Fruit fly (Drosophila melanogaster) whole organism, embryonic: ENCODE results near the gene CG13359.

Experiments used
- Bdp1 ChIP-seq: fragments of 200-800 bp; sonication (Bioruptor generic); optimal IDR thresholded peaks from 3 replicates; lab custom pipeline; 2016; ENCODE audit warnings: missing biosample characterization, missing genetic modification characterization
- CG11695 ChIP-seq: fragments of 200-800 bp; sonication (Bioruptor generic); IDR thresholded peaks from 3 replicates; pipeline ENCODE4 v1.3.6; 2022; ENCODE audit warnings: missing biosample characterization, missing genetic modification characterization
- CG12769 ChIP-seq: fragments of 200-800 bp; sonication (Bioruptor generic); optimal IDR thresholded peaks from 2 replicates; lab custom pipeline; 2019; ENCODE audit warnings: missing biosample characterization, mild to moderate bottlenecking, missing genetic modification characterization, moderate library complexity
- CG13894 ChIP-seq: fragments of 200-800 bp; sonication (Bioruptor generic); optimal IDR thresholded peaks from 3 replicates; lab custom pipeline; 2018; ENCODE audit warnings: missing biosample characterization, mild to moderate bottlenecking, missing genetic modification characterization, moderate library complexity
- CG14710 ChIP-seq: fragments of 200-800 bp; sonication (Bioruptor generic); optimal IDR thresholded peaks from 3 replicates; lab custom pipeline; 2019; ENCODE audit warnings: missing biosample characterization, mild to moderate bottlenecking, missing genetic modification characterization, moderate library complexity
- CG16813 ChIP-seq: fragments of 200-800 bp; sonication (Bioruptor generic); IDR thresholded peaks from 3 replicates; pipeline ENCODE4 v1.3.6; 2022; ENCODE audit warnings: missing biosample characterization, missing genetic modification characterization; ENCODE audit not compliant: partially characterized antibody
- CG17359 ChIP-seq: fragments of 200-800 bp; sonication (Bioruptor generic); optimal IDR thresholded peaks from 3 replicates; lab custom pipeline; 2018; ENCODE audit warnings: missing biosample characterization, mild to moderate bottlenecking, missing genetic modification characterization, moderate library complexity
- CG18262 ChIP-seq: fragments of 200-800 bp; optimal IDR thresholded peaks from 3 replicates; lab custom pipeline; 2019; ENCODE audit warnings: missing biosample characterization, mild to moderate bottlenecking, missing genetic modification characterization, moderate library complexity
- CG18476 ChIP-seq: fragments of 200-800 bp; sonication (Bioruptor generic); optimal IDR thresholded peaks from 2 replicates; lab custom pipeline; 2016; ENCODE audit warnings: missing biosample characterization, mild to moderate bottlenecking, missing genetic modification characterization
- CG18599 ChIP-seq: fragments of 200-800 bp; sonication (Bioruptor generic); optimal IDR thresholded peaks from 3 replicates; lab custom pipeline; 2017; ENCODE audit warnings: missing biosample characterization, missing genetic modification characterization, mild to moderate bottlenecking, moderate library complexity, missing genetic modification reagents
- CG2116 ChIP-seq: fragments of 200-800 bp; sonication (Bioruptor generic); optimal IDR thresholded peaks from 3 replicates; lab custom pipeline; 2018; ENCODE audit warnings: missing biosample characterization, mild to moderate bottlenecking, missing genetic modification characterization
- CG34224 ChIP-seq: fragments of 200-800 bp; sonication (Bioruptor generic); IDR thresholded peaks from 3 replicates; pipeline ENCODE4 v1.3.6; 2022; ENCODE audit warnings: missing biosample characterization, missing genetic modification characterization; ENCODE audit not compliant: partially characterized antibody
- CG42726 ChIP-seq: fragments of 200-800 bp; sonication (Bioruptor generic); IDR thresholded peaks from 2 replicates; pipeline ENCODE4 v1.3.6; 2022; ENCODE audit warnings: missing biosample characterization, missing genetic modification characterization; ENCODE audit not compliant: partially characterized antibody
- CG4282 ChIP-seq: fragments of 200-800 bp; sonication (Bioruptor generic); optimal IDR thresholded peaks from 2 replicates; lab custom pipeline; 2016; ENCODE audit warnings: missing biosample characterization, missing genetic modification characterization
- CG6765 ChIP-seq: fragments of 200-800 bp; sonication (Bioruptor generic); optimal IDR thresholded peaks from 3 replicates; lab custom pipeline; 2017; ENCODE audit warnings: missing biosample characterization, mild to moderate bottlenecking, missing genetic modification characterization
- CG6813 ChIP-seq: fragments of 200-800 bp; sonication (Bioruptor generic); optimal IDR thresholded peaks from 2 replicates; lab custom pipeline; 2017; ENCODE audit warnings: missing biosample characterization, missing genetic modification characterization, mild to moderate bottlenecking, moderate library complexity, missing genetic modification reagents
- CG8388 ChIP-seq: fragments of 200-800 bp; sonication (Bioruptor generic); optimal IDR thresholded peaks from 2 replicates; lab custom pipeline; 2019; ENCODE audit warnings: missing biosample characterization, mild to moderate bottlenecking, missing genetic modification characterization, moderate library complexity
- CG9797 ChIP-seq: fragments of 200-800 bp; sonication (Bioruptor generic); optimal IDR thresholded peaks from 3 replicates; lab custom pipeline; 2018; ENCODE audit warnings: missing biosample characterization, mild to moderate bottlenecking, missing genetic modification characterization
- D ChIP-seq, 2 experiments: fragments of 200-800 bp in 1 of 2; fragments of >200 bp in 1 of 2; sonication (Bioruptor generic) in 1 of 2; optimal IDR thresholded peaks; 2 replicates in 1 of 2; 3 replicates in 1 of 2; lab custom pipeline; 2017; ENCODE audit warnings: mild to moderate bottlenecking in 1 of 2, missing biosample characterization in 1 of 2, missing genetic modification characterization in 1 of 2, missing genetic modification reagents in 1 of 2
- Dp ChIP-seq: fragments of 200-800 bp; sonication (Bioruptor generic); optimal IDR thresholded peaks from 2 replicates; lab custom pipeline; 2018; ENCODE audit warnings: missing biosample characterization, mild to moderate bottlenecking, missing genetic modification characterization, moderate library complexity
- Dref ChIP-seq: fragments of 200-800 bp; sonication (Bioruptor generic); IDR thresholded peaks from 2 replicates; pipeline ENCODE4 v1.3.6; 2022; ENCODE audit warnings: missing biosample characterization, missing genetic modification characterization
- HLH3B ChIP-seq: fragments of 200-800 bp; sonication (Bioruptor generic); IDR thresholded peaks from 2 replicates; pipeline ENCODE4 v1.3.6; 2022; ENCODE audit warnings: missing biosample characterization, missing genetic modification characterization
- HLHmδ ChIP-seq: fragments of 200-800 bp; sonication (Bioruptor generic); optimal IDR thresholded peaks from 2 replicates; lab custom pipeline; 2018; ENCODE audit warnings: missing biosample characterization, mild to moderate bottlenecking, missing genetic modification characterization, moderate library complexity
- Hr78 ChIP-seq, 2 experiments: fragments of 200-800 bp in 1 of 2; fragments of >200 bp in 1 of 2; sonication (Bioruptor generic) in 1 of 2; optimal IDR thresholded peaks; 2 replicates each; lab custom pipeline; 2017 to 2019; ENCODE audit warnings: missing biosample characterization in 2 of 2, missing genetic modification characterization in 2 of 2, mild to moderate bottlenecking in 1 of 2, moderate library complexity in 1 of 2
- MBD-R2 ChIP-seq: fragments of 200-800 bp; sonication (Bioruptor generic); IDR thresholded peaks from 2 replicates; pipeline ENCODE4 v1.3.6; 2022; ENCODE audit warnings: missing biosample characterization, missing genetic modification characterization
- Mad ChIP-seq: fragments of 200-800 bp; sonication (Bioruptor generic); optimal IDR thresholded peaks from 2 replicates; lab custom pipeline; 2016; ENCODE audit warnings: missing biosample characterization, missing genetic modification characterization
- Oaz ChIP-seq: fragments of 200-800 bp; sonication (Bioruptor generic); IDR thresholded peaks from 2 replicates; pipeline ENCODE4 v1.3.6; 2022; ENCODE audit warnings: missing biosample characterization, missing genetic modification characterization
- Scr ChIP-seq: fragments of 200-800 bp; sonication (Bioruptor generic); IDR thresholded peaks from 2 replicates; pipeline ENCODE4 v1.3.6; 2022; ENCODE audit warnings: missing biosample characterization, missing genetic modification characterization; ENCODE audit not compliant: partially characterized antibody
- TFAM ChIP-seq: fragments of 200-800 bp; sonication (Bioruptor generic); optimal IDR thresholded peaks from 2 replicates; lab custom pipeline; 2017; ENCODE audit warnings: missing biosample characterization, missing genetic modification characterization, inconsistent platforms
- Usf ChIP-seq: fragments of 200-800 bp; sonication (Bioruptor generic); optimal IDR thresholded peaks from 2 replicates; lab custom pipeline; 2017; ENCODE audit warnings: missing genotype, missing biosample characterization, missing genetic modification characterization
- amos ChIP-seq: fragments of 200-800 bp; sonication (Bioruptor generic); IDR thresholded peaks from 2 replicates; pipeline ENCODE4 v1.3.6; 2022; ENCODE audit warnings: missing biosample characterization, missing genetic modification characterization; ENCODE audit not compliant: partially characterized antibody
- az2 ChIP-seq: fragments of 200-800 bp; sonication (Bioruptor generic); optimal IDR thresholded peaks from 3 replicates; lab custom pipeline; 2016; ENCODE audit warnings: missing biosample characterization, missing genetic modification characterization
- bcd ChIP-seq: fragments of 200-800 bp; sonication (Bioruptor generic); optimal IDR thresholded peaks from 2 replicates; lab custom pipeline; 2017; ENCODE audit warnings: missing biosample characterization, mild to moderate bottlenecking, missing genetic modification characterization
- bigmax ChIP-seq: fragments of 200-800 bp; sonication (Bioruptor generic); optimal IDR thresholded peaks from 2 replicates; lab custom pipeline; 2018; ENCODE audit warnings: missing biosample characterization, mild to moderate bottlenecking, missing genetic modification characterization
- en ChIP-seq: fragments of 200-800 bp; sonication (Bioruptor generic); optimal IDR thresholded peaks from 2 replicates; lab custom pipeline; 2016; ENCODE audit warnings: missing biosample characterization, missing genetic modification characterization
- eve ChIP-seq, 2 experiments: fragments of >200 bp; optimal IDR thresholded peaks; 2 replicates each; lab custom pipeline; 2017; ENCODE audit warnings: missing biosample characterization in 2 of 2, missing genetic modification characterization in 2 of 2
- gfzf ChIP-seq: fragments of 200-800 bp; sonication (Bioruptor generic); optimal IDR thresholded peaks from 2 replicates; lab custom pipeline; 2016; ENCODE audit warnings: missing biosample characterization, mild to moderate bottlenecking, missing genetic modification characterization, moderate library complexity
- gsb-n ChIP-seq: fragments of 200-800 bp; sonication (Bioruptor generic); optimal IDR thresholded peaks from 3 replicates; lab custom pipeline; 2018; ENCODE audit warnings: missing biosample characterization, mild to moderate bottlenecking, missing genetic modification characterization
- gt ChIP-seq: fragments of 200-800 bp; sonication (Bioruptor generic); IDR thresholded peaks from 2 replicates; pipeline ENCODE4 v1.3.6; 2022; ENCODE audit warnings: missing biosample characterization, missing genetic modification characterization
- kni ChIP-seq: fragments of 200-800 bp; sonication (Bioruptor generic); optimal IDR thresholded peaks from 3 replicates; lab custom pipeline; 2017; ENCODE audit warnings: mild to moderate bottlenecking, missing biosample characterization, missing genetic modification reagents, missing genetic modification characterization
- knrl ChIP-seq: fragments of 200-800 bp; sonication (Bioruptor generic); IDR thresholded peaks from 3 replicates; pipeline ENCODE4 v1.3.6; 2022; ENCODE audit warnings: missing biosample characterization, missing genetic modification characterization; ENCODE audit not compliant: partially characterized antibody
- mam ChIP-seq: fragments of 200-800 bp; sonication (Bioruptor generic); optimal IDR thresholded peaks from 3 replicates; lab custom pipeline; 2016; ENCODE audit warnings: missing biosample characterization, missing genetic modification characterization
- mld ChIP-seq: fragments of 200-800 bp; sonication (Bioruptor generic); IDR thresholded peaks from 3 replicates; pipeline ENCODE4 v1.3.6; 2022; ENCODE audit warnings: missing biosample characterization, missing genetic modification characterization; ENCODE audit not compliant: partially characterized antibody
- odd ChIP-seq: fragments of 200-800 bp; sonication (Bioruptor generic); optimal IDR thresholded peaks from 2 replicates; lab custom pipeline; 2017; ENCODE audit warnings: missing biosample characterization, mild to moderate bottlenecking, missing genetic modification characterization
- pho ChIP-seq: fragments of 200-800 bp; sonication (Bioruptor generic); optimal IDR thresholded peaks from 2 replicates; lab custom pipeline; 2016; ENCODE audit warnings: missing biosample characterization, missing genetic modification characterization
- pros ChIP-seq: fragments of 200-800 bp; sonication (Bioruptor generic); optimal IDR thresholded peaks from 3 replicates; lab custom pipeline; 2019; ENCODE audit warnings: missing biosample characterization, mild to moderate bottlenecking, missing genetic modification characterization, moderate library complexity
- unc-4 ChIP-seq: fragments of 200-800 bp; sonication (Bioruptor generic); IDR thresholded peaks from 2 replicates; pipeline ENCODE4 v1.3.6; 2022; ENCODE audit warnings: missing biosample characterization, missing genetic modification characterization; ENCODE audit not compliant: partially characterized antibody
- zen2 ChIP-seq: fragments of 200-800 bp; sonication (Bioruptor generic); IDR thresholded peaks from 3 replicates; pipeline ENCODE4 v1.3.6; 2022; ENCODE audit warnings: missing biosample characterization, missing genetic modification characterization; ENCODE audit not compliant: partially characterized antibody

Gene CG13359

dm6 chrX:784456-784855 lies 18.8 kb downstream of the CG13359 start, which contains the start of gene tw:
Gene tw (plus strand): TSS chrX:784746.
- TF ChIP-seq HLHmδ (GFP tag; lab: Kevin White, UChicago) (no peak), CG6765 (GFP tag; lab: Kevin White, UChicago) (no peak), D (optimal IDR thresholded peaks at IDR 0.05; lab: Kevin White, UChicago) (no peak), D (GFP tag; optimal IDR thresholded peaks at IDR 0.05; lab: Kevin White, UChicago) (no peak), CG9797 (GFP tag; lab: Kevin White, UChicago) (no peak), CG17359 (tag; lab: Kevin White, UChicago) (no peak), mam (no peak), Usf (no peak), CG2116 (GFP tag; lab: Kevin White, UChicago) (peak; percentile 88), bcd (GFP tag; lab: Kevin White, UChicago) (no peak), HLH3B (GFP tag; lab: Robert Waterston, UW) (no peak), eve (GFP tag; optimal IDR thresholded peaks at IDR 0.05; lab: Kevin White, UChicago) (no peak), CG12769 (tag; lab: Kevin White, UChicago) (peak; percentile 79), gsb-n (tag; lab: Kevin White, UChicago) (no peak), Scr (peak; percentile 50; the same call in 1 of the 2 replicates), mld (GFP tag; lab: Robert Waterston, UW) (0 out of 3 replicates have a peak, but pooled peaks have one; percentile 49), Dref (GFP tag; lab: Robert Waterston, UW) (peak; percentile 61), kni (GFP tag; lab: Kevin White, UChicago) (peak; percentile 10), az2 (GFP tag; lab: Kevin White, UChicago) (no peak), CG16813 (GFP tag; lab: Robert Waterston, UW) (0 out of 3 replicates have a peak, but pooled peaks have one; percentile 43), pho (GFP tag; lab: Kevin White, UChicago) (no peak), CG8388 (GFP tag; lab: Kevin White, UChicago) (no peak), CG14710 (peak; percentile 1), MBD-R2 (peak; percentile 31; the same call in 1 of the 2 replicates), CG42726 (GFP tag; lab: Robert Waterston, UW) (0 out of 2 replicates have a peak, but pooled peaks have one; percentile 13), Oaz (GFP tag; lab: Robert Waterston, UW) (no peak), Dp (GFP tag; lab: Kevin White, UChicago) (no peak), Mad (GFP tag; lab: Kevin White, UChicago) (no peak), CG18262 (tag; lab: Kevin White, UChicago) (no peak), en (no peak), CG4282 (GFP tag; lab: Kevin White, UChicago) (no peak), CG18476 (no peak), pros (no peak), CG34224 (GFP tag; lab: Robert Waterston, UW) (peak; percentile 27; the same call in 1 of the 3 replicates), knrl (GFP tag; lab: Robert Waterston, UW) (peak; percentile 40; the same call in 2 of the 3 replicates), unc-4 (GFP tag; lab: Robert Waterston, UW) (peak; percentile 52), Hr78 (GFP tag; optimal IDR thresholded peaks at IDR 0.05; lab: Kevin White, UChicago) (no peak), gfzf (GFP tag; lab: Kevin White, UChicago) (peak; percentile 4), CG6813 (GFP tag; lab: Kevin White, UChicago) (no peak), TFAM (no peak), CG11695 (GFP tag; lab: Robert Waterston, UW) (no peak), Bdp1 (GFP tag; lab: Kevin White, UChicago) (no peak), bigmax (GFP tag; lab: Kevin White, UChicago) (no peak), CG18599 (GFP tag; lab: Kevin White, UChicago) (no peak), odd (GFP tag; lab: Kevin White, UChicago) (no peak), amos (GFP tag; lab: Robert Waterston, UW) (peak; percentile 57), gt (GFP tag; lab: Robert Waterston, UW) (no peak), zen2 (GFP tag; lab: Robert Waterston, UW) (peak; percentile 20; the same call in 1 of the 3 replicates), CG13894 (tag; lab: Kevin White, UChicago) (peak; percentile 71)
